Worm (Caenorhabditis elegans): ENCODE measurements around the gene Y47D3A.32.

Gene Y47D3A.32

ce11 chrIII:11286069-11286468 lies 33.9 kb downstream of the Y47D3A.32 start:
- TF ChIP-seq unc-62 (GFP tag; optimal IDR thresholded peaks at IDR 0.05) = no peak

- no peak for TF ChIP-seq unc-62 (GFP tag; optimal IDR thresholded peaks at IDR 0.05)
Observed at ce11 chrIII:11287340-11287739, 35.1 kb downstream of the Y47D3A.32 start.

- no peak for TF ChIP-seq unc-62 (GFP tag; optimal IDR thresholded peaks at IDR 0.05)
Observed at ce11 chrIII:11288295-11288694, 36.1 kb downstream of the Y47D3A.32 start.

DNA sequence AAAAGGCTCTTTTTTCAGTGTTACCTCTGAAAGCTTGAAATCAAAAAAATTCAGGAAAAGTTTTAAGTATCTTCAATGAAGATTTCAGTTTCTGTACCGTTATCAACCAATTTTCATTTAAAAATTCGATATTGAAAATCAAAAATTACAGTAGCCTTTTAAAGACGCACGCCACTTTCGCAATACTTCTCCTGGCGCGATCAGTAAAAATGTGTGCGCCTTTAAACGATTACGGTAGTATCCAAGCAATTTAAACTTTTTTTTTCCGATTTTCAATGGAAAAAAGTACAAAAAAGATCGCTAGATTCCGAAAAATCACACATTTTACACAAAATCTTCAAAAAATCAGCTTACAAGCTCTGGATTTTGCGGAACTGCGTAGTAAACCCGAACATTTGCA lies 37.7 kb downstream of the Y47D3A.32 start:
- no peak for TF ChIP-seq unc-62 (GFP tag; optimal IDR thresholded peaks at IDR 0.05)

DNA sequence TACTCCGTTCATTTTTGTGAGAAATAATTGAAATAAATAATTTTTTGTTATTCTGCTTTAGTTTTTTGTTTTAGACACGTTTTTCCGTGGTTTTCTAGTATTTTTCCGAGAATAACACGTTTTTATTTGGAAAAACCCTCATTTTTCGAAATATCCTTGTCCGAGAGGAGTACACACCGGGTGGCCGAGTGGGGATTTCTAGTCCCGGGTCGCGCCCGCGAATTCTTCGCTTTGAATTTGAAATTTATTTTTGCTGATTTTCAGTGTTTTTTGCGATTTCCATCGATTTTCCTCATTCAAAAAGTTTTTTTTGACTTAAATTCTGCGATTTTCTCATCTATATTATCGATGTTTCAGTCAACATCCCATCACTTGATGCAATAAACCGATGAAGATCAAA lies 38.4 kb downstream of the Y47D3A.32 start, which contains the start of the genes gly-9, mib-1 and smc-3:
TSS of gene gly-9 (minus strand) at position 27 of the 400 bp plus-strand sequence.
TSS of gene mib-1 (minus strand) at position 123 of the 400 bp plus-strand sequence.
TSS of gene smc-3 (plus strand) at position 351 of the 400 bp plus-strand sequence.
- no peak for TF ChIP-seq unc-62 (GFP tag; optimal IDR thresholded peaks at IDR 0.05)

Data from whole organism, dauer.